Fruit fly (Drosophila melanogaster): Measurements from ENCODE around the gene CG5800.

The CG5800 gene

dm6 chrX:17686179-17686578, 50.1 kb downstream of the CG5800 start:
- TF ChIP-seq noc (tag; optimal IDR thresholded peaks at IDR 0.05), result no peak
